Worm (Caenorhabditis elegans) whole organism, late embryonic: ENCODE measurements around the gene rib-2.

Experiments used
- C38D4.7 ChIP-seq: fragments of 200-800 bp; sonication (Bioruptor generic); optimal IDR thresholded peaks from 2 replicates; lab custom pipeline; 2018; ENCODE audit warnings: mild to moderate bottlenecking, missing genetic modification characterization, moderate library complexity, missing compliant biosample characterization
- F13H6.1 ChIP-seq: sonication (generic microtip); optimal IDR thresholded peaks from 2 replicates; lab custom pipeline; 2016; ENCODE audit warnings: missing genetic modification characterization, missing compliant biosample characterization
- K02D7.2 ChIP-seq: sonication (generic microtip); optimal IDR thresholded peaks from 2 replicates; lab custom pipeline; 2017; ENCODE audit warnings: mild to moderate bottlenecking, missing genetic modification characterization, missing compliant biosample characterization
- K09A11.1 ChIP-seq: sonication (generic microtip); optimal IDR thresholded peaks from 2 replicates; lab custom pipeline; 2017; ENCODE audit warnings: antibody characterized with exemption, mild to moderate bottlenecking, missing genetic modification characterization, missing compliant biosample characterization; ENCODE audit not compliant: insufficient read depth
- T23F11.4 ChIP-seq: fragments of 200-800 bp; sonication (Bioruptor generic); optimal IDR thresholded peaks from 2 replicates; lab custom pipeline; 2018; ENCODE audit warnings: mild to moderate bottlenecking, missing genetic modification characterization, missing compliant biosample characterization
- Y22D7AL.16 ChIP-seq: sonication (generic microtip); optimal IDR thresholded peaks from 2 replicates; lab custom pipeline; 2016; ENCODE audit warnings: missing genetic modification characterization, missing compliant biosample characterization
- ahr-1 ChIP-seq: sonication (generic microtip); optimal IDR thresholded peaks from 2 replicates; lab custom pipeline; 2016; ENCODE audit warnings: missing genetic modification characterization, missing compliant biosample characterization
- ama-1 ChIP-seq: fragments of 150-350 bp; optimal IDR thresholded peaks from 2 replicates; lab custom pipeline; 2014
- ceh-14 ChIP-seq: sonication (generic microtip); optimal IDR thresholded peaks from 2 replicates; lab custom pipeline; 2016; ENCODE audit warnings: missing genotype, missing genetic modification characterization, missing compliant biosample characterization
- ceh-18 ChIP-seq: sonication (generic microtip); optimal IDR thresholded peaks from 2 replicates; lab custom pipeline; 2016; ENCODE audit warnings: missing genetic modification characterization, missing compliant biosample characterization
- ceh-19 ChIP-seq: fragments of 200-800 bp; sonication (Bioruptor generic); optimal IDR thresholded peaks from 2 replicates; lab custom pipeline; 2018; ENCODE audit warnings: mild to moderate bottlenecking, missing genetic modification characterization, missing compliant biosample characterization
- ceh-2 ChIP-seq: sonication (generic microtip); optimal IDR thresholded peaks from 2 replicates; lab custom pipeline; 2016; ENCODE audit warnings: missing genotype, missing genetic modification characterization, missing compliant biosample characterization
- ceh-22 ChIP-seq: sonication (generic microtip); optimal IDR thresholded peaks from 2 replicates; lab custom pipeline; 2017; ENCODE audit warnings: missing biosample characterization, missing genetic modification characterization
- ceh-24 ChIP-seq: sonication (generic microtip); optimal IDR thresholded peaks from 2 replicates; lab custom pipeline; 2016; ENCODE audit warnings: mild to moderate bottlenecking, missing genetic modification characterization, missing compliant biosample characterization
- ceh-30 ChIP-seq: fragments of 150-350 bp; optimal IDR thresholded peaks from 2 replicates; lab custom pipeline; 2014; ENCODE audit warnings: missing biosample characterization, missing genetic modification characterization
- ceh-31 ChIP-seq: sonication (generic microtip); optimal IDR thresholded peaks from 2 replicates; lab custom pipeline; 2016; ENCODE audit warnings: missing genetic modification characterization, missing compliant biosample characterization
- ceh-34 ChIP-seq: sonication (generic microtip); optimal IDR thresholded peaks from 2 replicates; lab custom pipeline; 2016; ENCODE audit warnings: mild to moderate bottlenecking, missing genetic modification characterization, missing compliant biosample characterization
- ceh-6 ChIP-seq: fragments of 200-800 bp; sonication (Bioruptor generic); optimal IDR thresholded peaks from 2 replicates; lab custom pipeline; 2018; ENCODE audit warnings: mild to moderate bottlenecking, missing genetic modification characterization, missing compliant biosample characterization
- che-1 ChIP-seq: sonication (generic microtip); optimal IDR thresholded peaks from 2 replicates; lab custom pipeline; 2016; ENCODE audit warnings: mild to moderate bottlenecking, missing genetic modification characterization, missing compliant biosample characterization
- dve-1 ChIP-seq: sonication (generic microtip); optimal IDR thresholded peaks from 2 replicates; lab custom pipeline; 2017; ENCODE audit warnings: antibody characterized with exemption, mild to moderate bottlenecking, missing genetic modification characterization, missing compliant biosample characterization
- elt-2 ChIP-seq: sonication (generic microtip); optimal IDR thresholded peaks from 2 replicates; lab custom pipeline; 2016; ENCODE audit warnings: missing genetic modification reagents, missing genetic modification characterization, missing compliant biosample characterization
- elt-4 ChIP-seq: sonication (generic microtip); optimal IDR thresholded peaks from 2 replicates; lab custom pipeline; 2016; ENCODE audit warnings: missing genetic modification characterization, missing compliant biosample characterization
- ets-4 ChIP-seq: sonication (generic microtip); optimal IDR thresholded peaks from 2 replicates; lab custom pipeline; 2016; ENCODE audit warnings: missing genetic modification characterization, missing compliant biosample characterization
- fax-1 ChIP-seq: sonication (generic microtip); optimal IDR thresholded peaks from 2 replicates; lab custom pipeline; 2016; ENCODE audit warnings: missing genotype, missing genetic modification characterization, missing compliant biosample characterization
- fkh-6 ChIP-seq: sonication (generic microtip); optimal IDR thresholded peaks from 2 replicates; lab custom pipeline; 2016; ENCODE audit warnings: missing genetic modification characterization, missing compliant biosample characterization
- hlh-13 ChIP-seq: fragments of 200-800 bp; sonication (Bioruptor generic); optimal IDR thresholded peaks from 2 replicates; lab custom pipeline; 2018; ENCODE audit warnings: mild to moderate bottlenecking, missing genetic modification characterization, missing compliant biosample characterization
- hlh-8 ChIP-seq: sonication (generic microtip); optimal IDR thresholded peaks from 2 replicates; lab custom pipeline; 2016; ENCODE audit warnings: missing genotype, missing genetic modification characterization, missing compliant biosample characterization
- lim-6 ChIP-seq: sonication (generic microtip); optimal IDR thresholded peaks from 2 replicates; lab custom pipeline; 2016; ENCODE audit warnings: missing genetic modification characterization, missing compliant biosample characterization
- mec-3 ChIP-seq: sonication (generic microtip); optimal IDR thresholded peaks from 2 replicates; lab custom pipeline; 2016; ENCODE audit warnings: borderline replicate concordance, missing genetic modification characterization, missing compliant biosample characterization
- nhr-11 ChIP-seq: fragments of 150-350 bp; optimal IDR thresholded peaks from 2 replicates; lab custom pipeline; 2014; ENCODE audit warnings: missing biosample characterization, missing genetic modification characterization
- nhr-232 ChIP-seq: sonication (generic microtip); optimal IDR thresholded peaks from 2 replicates; lab custom pipeline; 2016; ENCODE audit warnings: missing genetic modification characterization, missing compliant biosample characterization
- npax-4 ChIP-seq: sonication (generic microtip); optimal IDR thresholded peaks from 2 replicates; lab custom pipeline; 2016; ENCODE audit warnings: missing genetic modification characterization, missing compliant biosample characterization
- odd-2 ChIP-seq: sonication (generic microtip); optimal IDR thresholded peaks from 2 replicates; lab custom pipeline; 2017; ENCODE audit warnings: antibody characterized with exemption, mild to moderate bottlenecking, missing genetic modification characterization, missing compliant biosample characterization
- pat-9 ChIP-seq: fragments of 200-800 bp; sonication (Bioruptor generic); optimal IDR thresholded peaks from 2 replicates; lab custom pipeline; 2018; ENCODE audit warnings: mild to moderate bottlenecking, missing genetic modification characterization, moderate library complexity, missing compliant biosample characterization
- pax-1 ChIP-seq: fragments of 150-350 bp; optimal IDR thresholded peaks from 2 replicates; lab custom pipeline; 2014; ENCODE audit warnings: missing biosample characterization, missing genetic modification characterization
- pha-2 ChIP-seq: sonication (generic microtip); optimal IDR thresholded peaks from 2 replicates; lab custom pipeline; 2017; ENCODE audit warnings: mild to moderate bottlenecking, missing genetic modification characterization, missing compliant biosample characterization
- pqm-1 ChIP-seq: sonication (generic microtip); optimal IDR thresholded peaks from 2 replicates; lab custom pipeline; 2016; ENCODE audit warnings: missing genetic modification characterization, missing compliant biosample characterization
- ref-2 ChIP-seq: sonication (generic microtip); optimal IDR thresholded peaks from 2 replicates; lab custom pipeline; 2016; ENCODE audit warnings: missing genetic modification characterization, missing compliant biosample characterization
- rnt-1 ChIP-seq: sonication (generic microtip); optimal IDR thresholded peaks from 2 replicates; lab custom pipeline; 2016; ENCODE audit warnings: missing genetic modification characterization, missing compliant biosample characterization
- sox-2 ChIP-seq: fragments of 200-800 bp; sonication (Bioruptor generic); IDR thresholded peaks from 2 replicates; pipeline ENCODE4 v1.3.6; 2022; ENCODE audit warnings: missing genetic modification reagents, missing genetic modification characterization, missing compliant biosample characterization
- sox-4 ChIP-seq: sonication (generic microtip); optimal IDR thresholded peaks from 2 replicates; lab custom pipeline; 2017; ENCODE audit warnings: mild to moderate bottlenecking, missing genetic modification characterization, inconsistent platforms, missing compliant biosample characterization
- ttx-3 ChIP-seq: sonication (generic microtip); optimal IDR thresholded peaks from 2 replicates; lab custom pipeline; 2016; ENCODE audit warnings: missing genetic modification reagents, missing genetic modification characterization, missing compliant biosample characterization
- unc-3 ChIP-seq, 2 experiments: fragments of 200-800 bp in 1 of 2; sonication (Bioruptor generic) in 1 of 2; sonication (generic microtip) in 1 of 2; conservative IDR thresholded peaks in 1 of 2; optimal IDR thresholded peaks in 1 of 2; 2 replicates each; pipeline versions ENCODE4 v1.3.6 to Lab custom; 2016 to 2022; ENCODE audit warnings: missing compliant biosample characterization in 2 of 2, missing genetic modification characterization in 2 of 2, missing genetic modification reagents in 1 of 2
- unc-42 ChIP-seq: sonication (generic microtip); optimal IDR thresholded peaks from 2 replicates; lab custom pipeline; 2016; ENCODE audit warnings: missing genotype, missing genetic modification characterization, missing compliant biosample characterization
- unc-55 ChIP-seq: sonication (generic microtip); optimal IDR thresholded peaks from 2 replicates; lab custom pipeline; 2017; ENCODE audit warnings: missing biosample characterization, missing genetic modification reagents, missing genetic modification characterization
- zip-5 ChIP-seq: sonication (generic microtip); optimal IDR thresholded peaks from 2 replicates; lab custom pipeline; 2016; ENCODE audit warnings: missing genetic modification characterization, missing compliant biosample characterization

Gene rib-2

ce11 chrIII:10717479-10717878 lies 25.1 kb upstream of the rib-2 start:
- TF ChIP-seq K09A11.1 (tag; lab: Kevin White, UChicago) (no peak), lim-6 (tag; lab: Kevin White, UChicago) (no peak), pha-2 (tag; lab: Kevin White, UChicago) (no peak), rnt-1 (no peak), nhr-11 (tag; lab: Kevin White, UChicago) (no peak)

- no peak for TF ChIP-seq unc-55 (GFP tag; lab: Kevin White, UChicago)
These were observed 24.5 kb upstream of the rib-2 start for ce11 chrIII:10718078-10718477.

- TF ChIP-seq hlh-13 (no peak), ets-4 (tag; lab: Kevin White, UChicago) (peak; percentile 4)
These were observed 23.6 kb upstream of the rib-2 start for ce11 chrIII:10719057-10719456.

- no peak for TF ChIP-seq K02D7.2 (tag; lab: Kevin White, UChicago)
- TF ChIP-seq unc-42 (tag; lab: Kevin White, UChicago), result peak; percentile 50
- peak; percentile 85 for TF ChIP-seq ceh-31 (tag; lab: Kevin White, UChicago)
- TF ChIP-seq fax-1 (tag; lab: Kevin White, UChicago), result no peak
- TF ChIP-seq lim-6 (tag; lab: Kevin White, UChicago), result no peak
- peak; percentile 49 for TF ChIP-seq ceh-14
- TF ChIP-seq nhr-232 (tag; lab: Kevin White, UChicago), result no peak
- no peak for TF ChIP-seq pha-2 (tag; lab: Kevin White, UChicago)
- no peak for TF ChIP-seq che-1
- no peak for TF ChIP-seq sox-4
- no peak; the same call in 1 of the 2 replicates for TF ChIP-seq unc-3 (GFP tag; conservative IDR thresholded peaks at IDR 0.05; lab: Robert Waterston, UW)
- no peak for TF ChIP-seq unc-3 (tag; optimal IDR thresholded peaks at IDR 0.05; lab: Kevin White, UChicago)
- peak; percentile 48 for TF ChIP-seq ref-2 (tag; lab: Kevin White, UChicago)
- no peak for TF ChIP-seq ceh-6 (GFP tag; lab: Kevin White, UChicago)
- peak; percentile 41 for TF ChIP-seq elt-2 (tag; lab: Kevin White, UChicago)
- no peak for TF ChIP-seq hlh-8 (tag; lab: Kevin White, UChicago)
- TF ChIP-seq odd-2, result no peak
- TF ChIP-seq ceh-30 (tag; lab: Kevin White, UChicago), result no peak
- TF ChIP-seq elt-4 (tag; lab: Kevin White, UChicago), result no peak
- TF ChIP-seq pat-9 (tag; lab: Kevin White, UChicago), result no peak
- peak; percentile 32 for TF ChIP-seq F13H6.1 (tag; lab: Kevin White, UChicago)
- peak; percentile 24 for TF ChIP-seq ceh-19
- TF ChIP-seq hlh-13, result no peak
- TF ChIP-seq ceh-2, result peak; percentile 45
- TF ChIP-seq mec-3 (tag; lab: Kevin White, UChicago), result no peak
- no peak for TF ChIP-seq pax-1
- no peak for TF ChIP-seq ets-4 (tag; lab: Kevin White, UChicago)
- no peak for TF ChIP-seq ceh-24 (tag; lab: Kevin White, UChicago)
- TF ChIP-seq ttx-3 (tag; lab: Kevin White, UChicago), result no peak
- TF ChIP-seq C38D4.7, result no peak
- peak; percentile 60 for TF ChIP-seq ceh-34 (tag; lab: Kevin White, UChicago)
- TF ChIP-seq npax-4 (tag; lab: Kevin White, UChicago), result no peak
- TF ChIP-seq Y22D7AL.16 (tag; lab: Kevin White, UChicago), result no peak
- no peak for TF ChIP-seq ceh-22 (tag; lab: Kevin White, UChicago)
- peak; percentile 90 for TF ChIP-seq unc-55 (GFP tag; lab: Kevin White, UChicago)
- TF ChIP-seq K09A11.1 (tag; lab: Kevin White, UChicago), result peak; percentile 29
- no peak for TF ChIP-seq ahr-1
- no peak for TF ChIP-seq T23F11.4
- no peak for TF ChIP-seq zip-5
- TF ChIP-seq fkh-6 (tag; lab: Kevin White, UChicago), result no peak
- TF ChIP-seq ceh-18 (tag; lab: Kevin White, UChicago), result peak; percentile 68
- no peak for TF ChIP-seq ama-1 (lab: Kevin White, UChicago)
- no peak for TF ChIP-seq pqm-1 (tag; lab: Kevin White, UChicago)
- TF ChIP-seq sox-2 (GFP tag; lab: Robert Waterston, UW), result peak; percentile 17; the same call in 1 of the 2 replicates
- TF ChIP-seq dve-1 (tag; lab: Kevin White, UChicago), result no peak
These were observed 22.4 kb upstream of the rib-2 start for ce11 chrIII:10720170-10720569.
